Fruit fly (Drosophila melanogaster) whole organism, wandering third instar larva: ENCODE measurements around the gene Dop1R2.

Experiments used
- Abd-B ChIP-seq: fragments of >200 bp; optimal IDR thresholded peaks from 2 replicates; lab custom pipeline; 2017; ENCODE audit warnings: missing biosample characterization, missing genetic modification characterization
- CG9705 ChIP-seq: fragments of 200-800 bp; sonication (Bioruptor generic); optimal IDR thresholded peaks from 2 replicates; lab custom pipeline; 2018; ENCODE audit warnings: missing biosample characterization, mild to moderate bottlenecking, missing genetic modification characterization
- CrebA ChIP-seq: fragments of 200-800 bp; sonication (Bioruptor generic); optimal IDR thresholded peaks from 2 replicates; lab custom pipeline; 2016; ENCODE audit warnings: missing biosample characterization, mild to moderate bottlenecking, missing genetic modification characterization, borderline replicate concordance
- Dfd ChIP-seq: fragments of >200 bp; optimal IDR thresholded peaks from 2 replicates; lab custom pipeline; 2017; ENCODE audit warnings: missing biosample characterization, missing genetic modification characterization
- Dif ChIP-seq: fragments of 200-275, 200-300 bp; sonication (Bioruptor generic); optimal IDR thresholded peaks from 2 replicates; lab custom pipeline; 2018; ENCODE audit warnings: missing biosample characterization, missing genetic modification characterization; ENCODE audit not compliant: partially characterized antibody
- HLH106 ChIP-seq: fragments of 200-800 bp; optimal IDR thresholded peaks from 3 replicates; lab custom pipeline; 2019; ENCODE audit warnings: missing biosample characterization, mild to moderate bottlenecking, missing genetic modification characterization, moderate library complexity
- Hnf4 ChIP-seq: fragments of 200-800 bp; sonication (Bioruptor generic); optimal IDR thresholded peaks from 2 replicates; lab custom pipeline; 2016; ENCODE audit warnings: missing biosample characterization, mild to moderate bottlenecking, missing genetic modification characterization
- Hr78 ChIP-seq: fragments of >200 bp; optimal IDR thresholded peaks from 2 replicates; lab custom pipeline; 2017; ENCODE audit warnings: missing biosample characterization, missing genetic modification characterization
- Hr83 ChIP-seq: fragments of 200-300 bp; sonication (Bioruptor generic); optimal IDR thresholded peaks from 2 replicates; lab custom pipeline; 2016; ENCODE audit warnings: missing biosample characterization, mild to moderate bottlenecking, missing genetic modification characterization, moderate library complexity; ENCODE audit not compliant: poor library complexity, severe bottlenecking
- Jra ChIP-seq: sonication (Bioruptor generic); optimal IDR thresholded peaks from 2 replicates; lab custom pipeline; 2016; ENCODE audit warnings: missing biosample characterization, missing genetic modification characterization
- Mio ChIP-seq: sonication (Bioruptor generic); optimal IDR thresholded peaks from 2 replicates; lab custom pipeline; 2016; ENCODE audit warnings: missing biosample characterization, missing genetic modification characterization
- Myc ChIP-seq: fragments of >200 bp; optimal IDR thresholded peaks from 2 replicates; lab custom pipeline; 2017
- N ChIP-seq: fragments of >200 bp; optimal IDR thresholded peaks from 2 replicates; lab custom pipeline; 2018; ENCODE audit warnings: missing biosample characterization, missing external identifiers, missing genetic modification characterization
- OdsH ChIP-seq: fragments of 200-800 bp; sonication (Bioruptor generic); optimal IDR thresholded peaks from 2 replicates; lab custom pipeline; 2016; ENCODE audit warnings: missing biosample characterization, mild to moderate bottlenecking, missing genetic modification characterization
- Rel ChIP-seq, 2 experiments: fragments of 200-800 bp; sonication (Bioruptor generic) in 1 of 2; optimal IDR thresholded peaks; 2 replicates in 1 of 2; 3 replicates in 1 of 2; lab custom pipeline; 2016 to 2019; ENCODE audit warnings: mild to moderate bottlenecking in 2 of 2, missing biosample characterization in 2 of 2, missing genetic modification characterization in 2 of 2, moderate library complexity in 1 of 2
- Sp1 ChIP-seq: fragments of 200-800 bp; sonication (Bioruptor generic); optimal IDR thresholded peaks from 3 replicates; lab custom pipeline; 2019; ENCODE audit warnings: missing biosample characterization, mild to moderate bottlenecking, missing genetic modification characterization, moderate library complexity
- Vsx2 ChIP-seq: fragments of 200-300, 225-300 bp; sonication (Bioruptor generic); optimal IDR thresholded peaks from 2 replicates; lab custom pipeline; 2018; ENCODE audit warnings: missing biosample characterization, missing genetic modification characterization; ENCODE audit not compliant: partially characterized antibody
- br ChIP-seq: fragments of 200-800 bp; sonication (Bioruptor generic); optimal IDR thresholded peaks from 2 replicates; lab custom pipeline; 2016; ENCODE audit warnings: missing biosample characterization, missing genetic modification characterization
- brk ChIP-seq: fragments of 200-800 bp; sonication (Bioruptor generic); optimal IDR thresholded peaks from 2 replicates; lab custom pipeline; 2016; ENCODE audit warnings: missing biosample characterization, mild to moderate bottlenecking, missing genetic modification characterization
- dl ChIP-seq, 2 experiments: fragments of 175-275, 200-275 bp in 1 of 2; fragments of 200-275 bp in 1 of 2; sonication (Bioruptor generic); optimal IDR thresholded peaks; lab custom pipeline; 2018; ENCODE audit warnings: mild to moderate bottlenecking in 2 of 2, missing biosample characterization in 2 of 2, missing genetic modification characterization in 2 of 2, moderate library complexity in 2 of 2; ENCODE audit not compliant: partially characterized antibody in 2 of 2, insufficient read depth in 1 of 2
- dsf ChIP-seq: sonication (Bioruptor generic); optimal IDR thresholded peaks from 2 replicates; lab custom pipeline; 2016; ENCODE audit warnings: missing biosample characterization, missing genetic modification characterization, borderline replicate concordance
- ey ChIP-seq: fragments of 200-800 bp; sonication (Bioruptor generic); optimal IDR thresholded peaks from 2 replicates; lab custom pipeline; 2016; ENCODE audit warnings: missing biosample characterization, missing genetic modification characterization
- foxo ChIP-seq, 2 experiments: fragments of 200-800 bp; sonication (Bioruptor generic); optimal IDR thresholded peaks; 2 replicates in 1 of 2; 3 replicates in 1 of 2; lab custom pipeline; 2016 to 2017; ENCODE audit warnings: missing biosample characterization in 2 of 2, missing genetic modification characterization in 2 of 2
- fru ChIP-seq: fragments of 200-800 bp; sonication (Bioruptor generic); optimal IDR thresholded peaks from 3 replicates; lab custom pipeline; 2016; ENCODE audit warnings: missing biosample characterization, mild to moderate bottlenecking, missing genetic modification characterization
- h ChIP-seq: fragments of 200-800 bp; sonication (Bioruptor generic); optimal IDR thresholded peaks from 3 replicates; lab custom pipeline; 2016; ENCODE audit warnings: missing biosample characterization, mild to moderate bottlenecking, missing genetic modification characterization
- lola ChIP-seq: fragments of >200 bp; optimal IDR thresholded peaks from 2 replicates; lab custom pipeline; 2017; ENCODE audit warnings: missing biosample characterization, missing genetic modification characterization
- psq ChIP-seq: fragments of 200-800 bp; sonication (Bioruptor generic); optimal IDR thresholded peaks from 3 replicates; lab custom pipeline; 2017; ENCODE audit warnings: missing biosample characterization, mild to moderate bottlenecking, missing genetic modification characterization, moderate library complexity
- rgr ChIP-seq: fragments of 200-800 bp; sonication (Bioruptor generic); optimal IDR thresholded peaks from 3 replicates; lab custom pipeline; 2016; ENCODE audit warnings: missing biosample characterization, mild to moderate bottlenecking, missing genetic modification characterization
- sage ChIP-seq: fragments of 200-800 bp; sonication (Bioruptor generic); optimal IDR thresholded peaks from 2 replicates; lab custom pipeline; 2016; ENCODE audit warnings: missing biosample characterization, mild to moderate bottlenecking, missing genetic modification characterization
- sv ChIP-seq: fragments of 200-800 bp; sonication (Bioruptor generic); optimal IDR thresholded peaks from 3 replicates; lab custom pipeline; 2016; ENCODE audit warnings: missing biosample characterization, missing genetic modification characterization
- tai ChIP-seq: sonication (Bioruptor generic); optimal IDR thresholded peaks from 2 replicates; lab custom pipeline; 2016; ENCODE audit warnings: missing biosample characterization, missing genetic modification characterization
- usp ChIP-seq: fragments of >200 bp; optimal IDR thresholded peaks from 2 replicates; lab custom pipeline; 2017; ENCODE audit warnings: missing biosample characterization, missing genetic modification characterization
- woc ChIP-seq: sonication (Bioruptor generic); optimal IDR thresholded peaks from 2 replicates; lab custom pipeline; 2016; ENCODE audit warnings: missing biosample characterization, mild to moderate bottlenecking, missing genetic modification characterization

Gene Dop1R2

DNA sequence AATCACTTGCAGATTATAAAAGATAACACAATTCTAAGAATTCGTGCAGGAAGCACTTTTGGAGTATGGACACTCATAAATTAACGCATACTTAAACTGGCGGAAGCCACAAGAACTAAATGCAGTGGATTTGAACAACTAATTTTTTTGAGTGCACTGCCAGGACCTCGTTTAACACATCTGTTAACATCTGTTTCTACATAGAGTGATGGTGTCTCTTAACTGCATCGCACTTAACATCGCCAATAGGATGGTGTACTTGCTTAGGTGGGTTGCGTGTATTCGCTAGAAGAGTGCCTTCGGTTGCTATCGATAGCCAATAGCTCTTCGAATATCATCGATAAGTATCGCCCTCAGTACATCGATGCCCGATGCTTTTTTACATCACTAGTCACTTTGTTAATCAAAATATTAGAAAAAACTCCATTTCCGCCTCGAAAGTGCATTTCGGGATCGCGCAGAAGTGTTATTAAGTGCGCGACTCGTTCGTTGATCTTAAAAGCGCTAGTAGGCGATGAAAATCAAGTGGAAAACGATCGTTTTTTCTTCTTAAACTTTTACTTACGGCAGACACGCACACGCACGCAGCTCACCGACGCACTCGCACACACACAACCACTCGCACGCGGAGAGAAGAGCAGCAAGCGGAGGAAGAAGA lies 68.2 kb downstream of the Dop1R2 start, which contains the start of gene alph:
TSS of gene alph (plus strand) at position 351 of the 658 bp plus-strand sequence.
- TF ChIP-seq br (GFP tag; lab: Kevin White, UChicago) (peak; percentile 28), usp (no peak), Abd-B (GFP tag; lab: Kevin White, UChicago) (no peak), h (GFP tag; lab: Kevin White, UChicago) (peak; percentile 17), Rel (GFP tag; optimal IDR thresholded peaks at IDR 0.05; lab: Kevin White, UChicago) (no peak), Rel (tag; optimal IDR thresholded peaks at IDR 0.05; lab: Kevin White, UChicago) (no peak), rgr (GFP tag; lab: Kevin White, UChicago) (peak; percentile 44), sage (GFP tag; lab: Kevin White, UChicago) (peak; percentile 22), Myc (lab: Kevin White, UChicago) (peak; percentile 42), CG9705 (GFP tag; lab: Kevin White, UChicago) (no peak), tai (GFP tag; lab: Kevin White, UChicago) (peak; percentile 45), fru (GFP tag; lab: Kevin White, UChicago) (peak; percentile 37), HLH106 (no peak), Hnf4 (GFP tag; lab: Kevin White, UChicago) (peak; percentile 47), brk (peak; percentile 45), Sp1 (GFP tag; lab: Kevin White, UChicago) (no peak), sv (GFP tag; lab: Kevin White, UChicago) (peak; percentile 31), Hr78 (GFP tag; lab: Kevin White, UChicago) (no peak), foxo (GFP tag; optimal IDR thresholded peaks at IDR 0.05; lab: Kevin White, UChicago) (peak in 1 of 2 experiments; percentile 32)

DNA sequence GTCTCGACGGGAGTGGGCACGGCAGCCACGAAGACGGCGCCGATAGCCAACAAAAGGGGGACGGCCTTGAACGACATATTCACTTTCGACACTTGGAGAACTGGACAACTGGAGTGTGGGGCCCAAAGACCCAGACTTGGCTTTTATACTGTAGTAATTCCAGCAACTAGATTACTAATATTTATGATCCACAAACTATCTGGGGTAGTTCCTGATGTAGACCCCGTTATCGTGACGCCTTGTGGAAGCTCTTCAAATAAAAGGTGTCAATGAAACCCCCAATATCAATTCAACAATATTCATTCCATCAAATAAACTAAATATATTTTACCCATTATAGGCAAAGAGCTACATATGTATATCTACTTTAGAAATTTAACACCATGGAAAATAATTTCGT lies 69.0 kb downstream of the Dop1R2 start, which contains the start of gene CG31041:
TSS of gene CG31041 (minus strand) at position 101 of the 400 bp plus-strand sequence.
- TF ChIP-seq Sp1 (GFP tag; lab: Kevin White, UChicago) (no peak), rgr (GFP tag; lab: Kevin White, UChicago) (no peak)

DNA sequence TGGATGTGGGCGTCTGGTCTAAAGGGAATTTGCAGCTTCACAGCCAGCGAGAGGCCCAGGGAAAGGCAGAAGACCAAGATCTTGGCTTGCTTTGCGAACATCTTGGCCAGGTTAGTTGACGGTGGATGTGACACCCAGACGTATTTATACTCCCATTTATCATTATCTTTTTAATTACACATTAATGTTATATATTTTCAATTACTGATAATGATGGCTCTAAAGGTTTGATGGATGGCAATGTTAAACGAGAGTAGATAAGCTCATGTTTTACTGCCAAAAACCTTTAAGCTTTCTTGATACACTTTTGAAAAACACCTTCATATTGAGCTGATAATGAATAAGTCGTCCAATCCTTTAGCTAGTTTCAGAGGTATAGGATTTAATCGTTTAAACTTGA lies 70.1 kb downstream of the Dop1R2 start, which contains the start of gene CG11470:
TSS of gene CG11470 (minus strand) at position 101 of the 400 bp plus-strand sequence.
- no peak for TF ChIP-seq N
- no peak for TF ChIP-seq lola
- no peak for TF ChIP-seq woc (GFP tag; lab: Kevin White, UChicago)
- TF ChIP-seq HLH106: no peak
- no peak for TF ChIP-seq Hr83 (GFP tag; lab: Kevin White, UChicago)
- no peak for TF ChIP-seq tai (GFP tag; lab: Kevin White, UChicago)
- no peak for TF ChIP-seq ey (GFP tag; lab: Kevin White, UChicago)
- TF ChIP-seq OdsH (GFP tag; lab: Kevin White, UChicago): no peak
- no peak for TF ChIP-seq foxo (GFP tag; optimal IDR thresholded peaks at IDR 0.05; lab: Kevin White, UChicago)
- TF ChIP-seq Jra: no peak
- TF ChIP-seq fru (GFP tag; lab: Kevin White, UChicago): no peak
- no peak for TF ChIP-seq Rel (GFP tag; optimal IDR thresholded peaks at IDR 0.05; lab: Kevin White, UChicago)
- TF ChIP-seq Rel (tag; optimal IDR thresholded peaks at IDR 0.05; lab: Kevin White, UChicago): no peak
- TF ChIP-seq Myc (lab: Kevin White, UChicago): no peak

DNA sequence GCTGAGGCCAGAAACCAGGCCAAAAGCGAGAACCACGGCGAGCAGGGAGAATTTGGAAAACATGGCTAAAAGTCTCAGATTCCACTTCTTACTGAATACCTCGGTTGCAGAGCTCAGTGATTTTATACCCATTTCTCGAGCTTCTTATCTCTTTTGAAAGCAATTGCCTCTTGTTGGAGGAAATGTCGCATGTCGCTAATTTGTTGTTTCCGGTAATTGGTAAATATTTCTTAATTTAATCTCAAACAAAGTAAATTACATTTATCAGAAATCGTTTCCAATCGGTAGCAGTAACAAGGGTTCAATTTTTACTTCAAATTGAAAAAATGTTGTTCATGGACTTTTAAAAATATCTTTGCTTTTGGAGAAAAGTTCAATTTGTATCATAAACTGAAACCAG lies 71.8 kb downstream of the Dop1R2 start, which contains the start of gene CG7567:
TSS of gene CG7567 (minus strand) at position 101 of the 400 bp plus-strand sequence.
- no peak for TF ChIP-seq Vsx2 (GFP tag; lab: Kevin White, UChicago)
- TF ChIP-seq Mio (GFP tag; lab: Kevin White, UChicago): no peak
- TF ChIP-seq Dfd: no peak
- TF ChIP-seq Rel (GFP tag; optimal IDR thresholded peaks at IDR 0.05; lab: Kevin White, UChicago): no peak
- TF ChIP-seq Rel (tag; optimal IDR thresholded peaks at IDR 0.05; lab: Kevin White, UChicago): no peak
- TF ChIP-seq dsf (GFP tag; lab: Kevin White, UChicago): no peak
- no peak for TF ChIP-seq ey (GFP tag; lab: Kevin White, UChicago)
- TF ChIP-seq psq (GFP tag; lab: Kevin White, UChicago): no peak
- TF ChIP-seq CrebA (GFP tag; lab: Kevin White, UChicago): no peak
- TF ChIP-seq br (GFP tag; lab: Kevin White, UChicago): no peak
- no peak for TF ChIP-seq CG9705 (GFP tag; lab: Kevin White, UChicago)
- no peak for TF ChIP-seq Dif
- no peak for TF ChIP-seq usp
- no peak for TF ChIP-seq dl (GFP tag; optimal IDR thresholded peaks at IDR 0.05; lab: Kevin White, UChicago; ENCODE audit: insufficient read depth in 1 of 2, partially characterized antibody in 2 of 2)
